Worm (Caenorhabditis elegans) whole organism, early embryonic: ENCODE data around the gene dod-17.

Experiments used
- B0310.2 ChIP-seq: sonication (generic microtip); optimal IDR thresholded peaks from 2 replicates; lab custom pipeline; 2016; ENCODE audit warnings: mild to moderate bottlenecking, missing genetic modification characterization, missing compliant biosample characterization
- aly-1 ChIP-seq: sonication (generic microtip); optimal IDR thresholded peaks from 2 replicates; lab custom pipeline; 2016; ENCODE audit warnings: missing genetic modification characterization, missing compliant biosample characterization
- ama-1 ChIP-seq: fragments of 150-350 bp; optimal IDR thresholded peaks from 2 replicates; lab custom pipeline; 2014
- ceh-13 ChIP-seq: fragments of 200-800 bp; sonication (Bioruptor generic); optimal IDR thresholded peaks from 2 replicates; lab custom pipeline; 2018; ENCODE audit warnings: mild to moderate bottlenecking, missing genetic modification characterization, missing compliant biosample characterization
- ceh-36 ChIP-seq: sonication (generic microtip); optimal IDR thresholded peaks from 2 replicates; lab custom pipeline; 2016; ENCODE audit warnings: missing genetic modification characterization, inconsistent platforms, missing compliant biosample characterization
- ets-7 ChIP-seq: sonication (generic microtip); optimal IDR thresholded peaks from 2 replicates; lab custom pipeline; 2016; ENCODE audit warnings: missing genotype, missing genetic modification characterization, missing compliant biosample characterization
- hmbx-1 ChIP-seq: sonication (generic microtip); optimal IDR thresholded peaks from 2 replicates; lab custom pipeline; 2016; ENCODE audit warnings: mild to moderate bottlenecking, missing genetic modification characterization, missing compliant biosample characterization
- hmg-4 ChIP-seq: fragments of 200-800 bp; sonication (Bioruptor generic); optimal IDR thresholded peaks from 2 replicates; lab custom pipeline; 2018; ENCODE audit warnings: mild to moderate bottlenecking, missing genetic modification characterization, missing compliant biosample characterization
- hnd-1 ChIP-seq: sonication (generic microtip); optimal IDR thresholded peaks from 2 replicates; lab custom pipeline; 2016; ENCODE audit warnings: missing genetic modification characterization, missing compliant biosample characterization
- pes-1 ChIP-seq: fragments of 200-800 bp; sonication (Bioruptor generic); IDR thresholded peaks from 2 replicates; pipeline ENCODE4 v1.3.6; 2022; ENCODE audit warnings: missing genetic modification reagents, missing genetic modification characterization, missing compliant biosample characterization
- sea-1 ChIP-seq: fragments of 200-800 bp; sonication (Bioruptor generic); conservative IDR thresholded peaks from 2 replicates; pipeline ENCODE4 v1.3.6; 2022; ENCODE audit warnings: missing genetic modification characterization, missing compliant biosample characterization
- tbx-11 ChIP-seq: fragments of 200-800 bp; sonication (Bioruptor generic); IDR thresholded peaks from 2 replicates; pipeline ENCODE4 v1.3.6; 2022; ENCODE audit warnings: missing genetic modification characterization, missing compliant biosample characterization
- tra-4 ChIP-seq: sonication (generic microtip); optimal IDR thresholded peaks from 2 replicates; lab custom pipeline; 2017; ENCODE audit warnings: missing genetic modification characterization, missing compliant biosample characterization

Gene dod-17

ce11 chrIV:13026762-13027161 is 50.7 kb downstream of the dod-17 start:
- TF ChIP-seq ceh-36 = no peak
- no peak for TF ChIP-seq hmbx-1 (tag; lab: Kevin White, UChicago)
- TF ChIP-seq ets-7 = no peak
- no peak for TF ChIP-seq ceh-13 (GFP tag; lab: Kevin White, UChicago)
- TF ChIP-seq tra-4 = no peak
- no peak for TF ChIP-seq hnd-1 (tag; lab: Kevin White, UChicago)
- no peak for TF ChIP-seq aly-1 (tag; lab: Kevin White, UChicago)
- TF ChIP-seq B0310.2 (tag; lab: Kevin White, UChicago) = no peak
- no peak for TF ChIP-seq ama-1 (lab: Kevin White, UChicago)
- TF ChIP-seq tbx-11 (GFP tag; lab: Robert Waterston, UW) = no peak
- no peak for TF ChIP-seq hmg-4 (GFP tag; lab: Kevin White, UChicago)
- TF ChIP-seq sea-1 (GFP tag; lab: Robert Waterston, UW) = no peak
- TF ChIP-seq pes-1 (GFP tag; lab: Robert Waterston, UW) = no peak
